Worm (Caenorhabditis elegans): ENCODE results near the gene W07G4.8.

Gene W07G4.8

ce11 chrV:13041666-13042065 is 7.7 kb downstream of the W07G4.8 start, which contains the start of gene scyl-1 (continued):
- TF ChIP-seq zip-11 (GFP tag; IDR thresholded peaks at IDR 0.05) (no peak), arid-1 (GFP tag; conservative IDR thresholded peaks at IDR 0.05) (0 out of 2 replicates have a peak, but pooled peaks have one; percentile 25), ztf-11 (tag; optimal IDR thresholded peaks at IDR 0.05) (no peak), mdl-1 (tag; optimal IDR thresholded peaks at IDR 0.05) (peak in 1 of 2 experiments; percentile 59), zfp-2 (tag; optimal IDR thresholded peaks at IDR 0.05) (no peak), mxl-2 (GFP tag; conservative IDR thresholded peaks at IDR 0.05) (no peak), hif-1 (tag; optimal IDR thresholded peaks at IDR 0.05) (peak in 1 of 2 experiments; percentile 46), egl-27 (tag; optimal IDR thresholded peaks at IDR 0.05) (no peak), nhr-48 (tag; optimal IDR thresholded peaks at IDR 0.05) (peak; percentile 36), Y75B8A.6 (GFP tag; IDR thresholded peaks at IDR 0.05) (no peak), duxl-1 (tag; optimal IDR thresholded peaks at IDR 0.05; ENCODE audit: poor library complexity) (peak; percentile 30), unc-39 (tag; optimal IDR thresholded peaks at IDR 0.05) (no peak), D1046.2 (GFP tag; IDR thresholded peaks at IDR 0.05) (no peak), F44E2.7 (GFP tag; IDR thresholded peaks at IDR 0.05) (no peak), lin-38 (GFP tag; IDR thresholded peaks at IDR 0.05) (no peak; the same call in 1 of the 2 replicates), ZK546.5 (tag; optimal IDR thresholded peaks at IDR 0.05) (no peak), zip-2 (tag; optimal IDR thresholded peaks at IDR 0.05) (no peak), zag-1 (tag; optimal IDR thresholded peaks at IDR 0.05) (no peak), F10B5.3 (tag; optimal IDR thresholded peaks at IDR 0.05) (no peak), spr-1 (tag; optimal IDR thresholded peaks at IDR 0.05) (peak; percentile 10), gei-8 (GFP tag; optimal IDR thresholded peaks at IDR 0.05) (no peak), pha-4 (GFP tag; IDR thresholded peaks at IDR 0.05) (no peak), pha-4 (tag; optimal IDR thresholded peaks at IDR 0.05) (no peak)

ce11 chrV:13036466-13036865 is 12.9 kb downstream of the W07G4.8 start, which contains the start of gene W07G4.2:
Gene W07G4.2, minus strand, starts transcription at chrV:13036566.
- TF ChIP-seq rbr-2 (tag; optimal IDR thresholded peaks at IDR 0.05) (no peak), pqm-1 (tag; optimal IDR thresholded peaks at IDR 0.05) (no peak), madf-5 (GFP tag; IDR thresholded peaks at IDR 0.05) (no peak), ceh-28 (tag; optimal IDR thresholded peaks at IDR 0.05) (no peak), hlh-11 (tag; optimal IDR thresholded peaks at IDR 0.05) (no peak), unc-130 (GFP tag; optimal IDR thresholded peaks at IDR 0.05) (no peak)

ce11 chrV:13034604-13035003 is 14.8 kb downstream of the W07G4.8 start, which contains the start of gene W07G4.7:
Gene W07G4.7, minus strand, starts transcription at chrV:13034704.
- TF ChIP-seq Y48G9A.11 (GFP tag; IDR thresholded peaks at IDR 0.05) (no peak), nhr-28 (tag; optimal IDR thresholded peaks at IDR 0.05) (no peak), nhr-6 (tag; optimal IDR thresholded peaks at IDR 0.05) (no peak), ceh-44 (GFP tag; IDR thresholded peaks at IDR 0.05) (no peak), T20F7.1 (GFP tag; optimal IDR thresholded peaks at IDR 0.05) (no peak), hif-1 (tag; optimal IDR thresholded peaks at IDR 0.05) (no peak), daf-12 (tag; optimal IDR thresholded peaks at IDR 0.05) (no peak)

- TF ChIP-seq zfp-2 (tag; optimal IDR thresholded peaks at IDR 0.05) = no peak
- TF ChIP-seq R02D3.7 (tag; optimal IDR thresholded peaks at IDR 0.05) = no peak
- no peak for TF ChIP-seq ztf-7 (tag; optimal IDR thresholded peaks at IDR 0.05)
- no peak for TF ChIP-seq zfp-3 (GFP tag; conservative IDR thresholded peaks at IDR 0.05)
- no peak for TF ChIP-seq lin-15B (tag; optimal IDR thresholded peaks at IDR 0.05)
- no peak for TF ChIP-seq madf-5 (GFP tag; IDR thresholded peaks at IDR 0.05)
Measured at ce11 chrV:13033223-13033622, 16.1 kb downstream of the W07G4.8 start, which contains the start of gene W07G4.1. Gene W07G4.1, plus strand, starts transcription at chrV:13033523.
